Worm (Caenorhabditis elegans): ENCODE results near the gene M163.7.

Gene M163.7

ce11 chrX:14505578-14506353, 41.2 kb downstream of the M163.7 start (continued):
- TF ChIP-seq daf-19 (GFP tag; conservative IDR thresholded peaks at IDR 0.05): no peak
- peak; percentile 60 for TF ChIP-seq nhr-48 (tag; optimal IDR thresholded peaks at IDR 0.05)
- TF ChIP-seq nhr-11 (tag; optimal IDR thresholded peaks at IDR 0.05): no peak
- no peak for TF ChIP-seq ceh-62 (tag; optimal IDR thresholded peaks at IDR 0.05)
- no peak for TF ChIP-seq F49E8.2 (tag; optimal IDR thresholded peaks at IDR 0.05; ENCODE audit: borderline replicate concordance)
- no peak; the same call in 1 of the 2 replicates for TF ChIP-seq lin-38 (GFP tag; IDR thresholded peaks at IDR 0.05)
- no peak for TF ChIP-seq lsy-2 (tag; optimal IDR thresholded peaks at IDR 0.05)
- TF ChIP-seq mdt-29 (GFP tag; IDR thresholded peaks at IDR 0.05): no peak
- no peak for TF ChIP-seq dpl-1 (GFP tag; optimal IDR thresholded peaks at IDR 0.05)
- no peak for TF ChIP-seq Y105C5A.15 (GFP tag; IDR thresholded peaks at IDR 0.05)

ce11 chrX:14507992-14508391, 43.4 kb downstream of the M163.7 start:
- TF ChIP-seq ceh-32 (tag; optimal IDR thresholded peaks at IDR 0.05; ENCODE audit: poor library complexity) (no peak), nhr-76 (tag; optimal IDR thresholded peaks at IDR 0.05) (no peak), nhr-77 (tag; optimal IDR thresholded peaks at IDR 0.05) (no peak), dpl-1 (GFP tag; optimal IDR thresholded peaks at IDR 0.05) (no peak), dmd-6 (GFP tag; IDR thresholded peaks at IDR 0.05) (peak; percentile 59), ctbp-1 (GFP tag; IDR thresholded peaks at IDR 0.05) (no peak), madf-9 (GFP tag; conservative IDR thresholded peaks at IDR 0.05) (no peak), zag-1 (tag; optimal IDR thresholded peaks at IDR 0.05) (no peak), Y48G9A.11 (GFP tag; IDR thresholded peaks at IDR 0.05) (no peak), hlh-11 (tag; optimal IDR thresholded peaks at IDR 0.05) (peak; percentile 46), lin-15B (tag; optimal IDR thresholded peaks at IDR 0.05) (no peak), lin-29 (GFP tag; IDR thresholded peaks at IDR 0.05) (no peak), unc-62 (GFP tag; optimal IDR thresholded peaks at IDR 0.05 in 1 of 2) (peak in 1 of 2 experiments; percentile 8), unc-62 (tag; optimal IDR thresholded peaks at IDR 0.05) (no peak), daf-8 (GFP tag; IDR thresholded peaks at IDR 0.05) (no peak), nhr-28 (tag; optimal IDR thresholded peaks at IDR 0.05) (peak; percentile 48), ceh-20 (GFP tag; IDR thresholded peaks at IDR 0.05) (0 out of 2 replicates have a peak, but pooled peaks have one; percentile 28), nhr-48 (tag; optimal IDR thresholded peaks at IDR 0.05) (peak; percentile 38), ceh-28 (tag; optimal IDR thresholded peaks at IDR 0.05) (no peak), tra-1 (GFP tag; IDR thresholded peaks at IDR 0.05) (0 out of 2 replicates have a peak, but pooled peaks have one; percentile 40), daf-12 (tag; optimal IDR thresholded peaks at IDR 0.05) (no peak), lin-39 (tag; optimal IDR thresholded peaks at IDR 0.05) (no peak), set-16 (GFP tag; IDR thresholded peaks at IDR 0.05) (0 out of 2 replicates have a peak, but pooled peaks have one; percentile 11), F49E8.2 (tag; optimal IDR thresholded peaks at IDR 0.05; ENCODE audit: borderline replicate concordance) (no peak), aha-1 (tag) (peak; percentile 90), mxl-2 (GFP tag; conservative IDR thresholded peaks at IDR 0.05) (no peak), mxl-3 (GFP tag; optimal IDR thresholded peaks at IDR 0.05) (peak; percentile 73), zfp-2 (tag; optimal IDR thresholded peaks at IDR 0.05) (no peak), unc-39 (tag; optimal IDR thresholded peaks at IDR 0.05) (no peak), D1046.2 (GFP tag; IDR thresholded peaks at IDR 0.05) (no peak), ceh-82 (tag; optimal IDR thresholded peaks at IDR 0.05) (no peak), vab-7 (GFP tag; IDR thresholded peaks at IDR 0.05) (no peak), lim-7 (GFP tag; IDR thresholded peaks at IDR 0.05) (no peak), nhr-42 (GFP tag; IDR thresholded peaks at IDR 0.05) (no peak), Y105C5A.15 (GFP tag; IDR thresholded peaks at IDR 0.05) (no peak), php-3 (GFP tag; IDR thresholded peaks at IDR 0.05) (no peak), F44E2.7 (GFP tag; IDR thresholded peaks at IDR 0.05) (no peak), hlh-30 (tag; optimal IDR thresholded peaks at IDR 0.05; ENCODE audit: insufficient read depth) (peak; percentile 37), ama-1 (optimal IDR thresholded peaks at IDR 0.05) (no peak), madf-5 (GFP tag; IDR thresholded peaks at IDR 0.05) (no peak), mdl-1 (tag; optimal IDR thresholded peaks at IDR 0.05) (peak in 1 of 2 experiments; percentile 43), ZK337.2 (GFP tag; IDR thresholded peaks at IDR 0.05) (no peak)

Measured in whole organism, L4 larva.